Worm (Caenorhabditis elegans) whole organism, late embryonic: Measurements from ENCODE around the gene copz-1.

Experiments used
- T23F11.4 ChIP-seq: fragments of 200-800 bp; sonication (Bioruptor generic); optimal IDR thresholded peaks from 2 replicates; lab custom pipeline; 2018; ENCODE audit warnings: mild to moderate bottlenecking, missing genetic modification characterization, missing compliant biosample characterization
- Y22D7AL.16 ChIP-seq: sonication (generic microtip); optimal IDR thresholded peaks from 2 replicates; lab custom pipeline; 2016; ENCODE audit warnings: missing genetic modification characterization, missing compliant biosample characterization
- ahr-1 ChIP-seq: sonication (generic microtip); optimal IDR thresholded peaks from 2 replicates; lab custom pipeline; 2016; ENCODE audit warnings: missing genetic modification characterization, missing compliant biosample characterization
- ama-1 ChIP-seq: fragments of 150-350 bp; optimal IDR thresholded peaks from 2 replicates; lab custom pipeline; 2014
- ceh-19 ChIP-seq: fragments of 200-800 bp; sonication (Bioruptor generic); optimal IDR thresholded peaks from 2 replicates; lab custom pipeline; 2018; ENCODE audit warnings: mild to moderate bottlenecking, missing genetic modification characterization, missing compliant biosample characterization
- ceh-22 ChIP-seq: sonication (generic microtip); optimal IDR thresholded peaks from 2 replicates; lab custom pipeline; 2017; ENCODE audit warnings: missing biosample characterization, missing genetic modification characterization
- ceh-30 ChIP-seq: fragments of 150-350 bp; optimal IDR thresholded peaks from 2 replicates; lab custom pipeline; 2014; ENCODE audit warnings: missing biosample characterization, missing genetic modification characterization
- ceh-34 ChIP-seq: sonication (generic microtip); optimal IDR thresholded peaks from 2 replicates; lab custom pipeline; 2016; ENCODE audit warnings: mild to moderate bottlenecking, missing genetic modification characterization, missing compliant biosample characterization
- ceh-48 ChIP-seq: sonication (generic microtip); optimal IDR thresholded peaks from 2 replicates; lab custom pipeline; 2016; ENCODE audit warnings: missing genetic modification characterization, inconsistent platforms, missing compliant biosample characterization
- che-1 ChIP-seq: sonication (generic microtip); optimal IDR thresholded peaks from 2 replicates; lab custom pipeline; 2016; ENCODE audit warnings: mild to moderate bottlenecking, missing genetic modification characterization, missing compliant biosample characterization
- elt-2 ChIP-seq: sonication (generic microtip); optimal IDR thresholded peaks from 2 replicates; lab custom pipeline; 2016; ENCODE audit warnings: missing genetic modification reagents, missing genetic modification characterization, missing compliant biosample characterization
- elt-4 ChIP-seq: sonication (generic microtip); optimal IDR thresholded peaks from 2 replicates; lab custom pipeline; 2016; ENCODE audit warnings: missing genetic modification characterization, missing compliant biosample characterization
- ets-4 ChIP-seq: sonication (generic microtip); optimal IDR thresholded peaks from 2 replicates; lab custom pipeline; 2016; ENCODE audit warnings: missing genetic modification characterization, missing compliant biosample characterization
- eyg-1 ChIP-seq: sonication (generic microtip); optimal IDR thresholded peaks from 2 replicates; lab custom pipeline; 2016; ENCODE audit warnings: missing genotype, missing genetic modification characterization, missing compliant biosample characterization
- fkh-10 ChIP-seq: fragments of 150-350 bp; optimal IDR thresholded peaks from 2 replicates; lab custom pipeline; 2014; ENCODE audit warnings: missing biosample characterization, missing genetic modification reagents, missing genetic modification characterization
- gmeb-2 ChIP-seq: sonication (generic microtip); optimal IDR thresholded peaks from 2 replicates; lab custom pipeline; 2016; ENCODE audit warnings: missing genetic modification characterization, inconsistent platforms, missing compliant biosample characterization
- hlh-13 ChIP-seq: fragments of 200-800 bp; sonication (Bioruptor generic); optimal IDR thresholded peaks from 2 replicates; lab custom pipeline; 2018; ENCODE audit warnings: mild to moderate bottlenecking, missing genetic modification characterization, missing compliant biosample characterization
- hlh-15 ChIP-seq: sonication (generic microtip); optimal IDR thresholded peaks from 2 replicates; lab custom pipeline; 2016; ENCODE audit warnings: missing genetic modification characterization, missing compliant biosample characterization
- hlh-6 ChIP-seq: sonication (generic microtip); optimal IDR thresholded peaks from 2 replicates; lab custom pipeline; 2016; ENCODE audit warnings: missing genotype, missing genetic modification characterization, missing compliant biosample characterization
- lim-6 ChIP-seq: sonication (generic microtip); optimal IDR thresholded peaks from 2 replicates; lab custom pipeline; 2016; ENCODE audit warnings: missing genetic modification characterization, missing compliant biosample characterization
- madf-2 ChIP-seq: sonication (generic microtip); optimal IDR thresholded peaks from 2 replicates; lab custom pipeline; 2017; ENCODE audit warnings: missing genetic modification characterization, missing compliant biosample characterization
- nhr-11 ChIP-seq: fragments of 150-350 bp; optimal IDR thresholded peaks from 2 replicates; lab custom pipeline; 2014; ENCODE audit warnings: missing biosample characterization, missing genetic modification characterization
- nhr-232 ChIP-seq: sonication (generic microtip); optimal IDR thresholded peaks from 2 replicates; lab custom pipeline; 2016; ENCODE audit warnings: missing genetic modification characterization, missing compliant biosample characterization
- odd-2 ChIP-seq: sonication (generic microtip); optimal IDR thresholded peaks from 2 replicates; lab custom pipeline; 2017; ENCODE audit warnings: antibody characterized with exemption, mild to moderate bottlenecking, missing genetic modification characterization, missing compliant biosample characterization
- pag-3 ChIP-seq: sonication (generic microtip); optimal IDR thresholded peaks from 2 replicates; lab custom pipeline; 2016; ENCODE audit warnings: missing compliant biosample characterization, missing genetic modification characterization, borderline replicate concordance
- pat-9 ChIP-seq: fragments of 200-800 bp; sonication (Bioruptor generic); optimal IDR thresholded peaks from 2 replicates; lab custom pipeline; 2018; ENCODE audit warnings: mild to moderate bottlenecking, missing genetic modification characterization, moderate library complexity, missing compliant biosample characterization
- pax-1 ChIP-seq: fragments of 150-350 bp; optimal IDR thresholded peaks from 2 replicates; lab custom pipeline; 2014; ENCODE audit warnings: missing biosample characterization, missing genetic modification characterization
- pha-2 ChIP-seq: sonication (generic microtip); optimal IDR thresholded peaks from 2 replicates; lab custom pipeline; 2017; ENCODE audit warnings: mild to moderate bottlenecking, missing genetic modification characterization, missing compliant biosample characterization
- pha-4 ChIP-seq: fragments of 150-350 bp; optimal IDR thresholded peaks from 2 replicates; lab custom pipeline; 2018; ENCODE audit warnings: missing biosample characterization, missing genetic modification reagents, missing genetic modification characterization
- pros-1 ChIP-seq: fragments of 150-350 bp; optimal IDR thresholded peaks from 2 replicates; lab custom pipeline; 2014; ENCODE audit warnings: missing biosample characterization, missing genetic modification reagents, missing genetic modification characterization
- ref-2 ChIP-seq: sonication (generic microtip); optimal IDR thresholded peaks from 2 replicates; lab custom pipeline; 2016; ENCODE audit warnings: missing genetic modification characterization, missing compliant biosample characterization
- sox-2 ChIP-seq: fragments of 200-800 bp; sonication (Bioruptor generic); IDR thresholded peaks from 2 replicates; pipeline ENCODE4 v1.3.6; 2022; ENCODE audit warnings: missing genetic modification reagents, missing genetic modification characterization, missing compliant biosample characterization
- sox-4 ChIP-seq: sonication (generic microtip); optimal IDR thresholded peaks from 2 replicates; lab custom pipeline; 2017; ENCODE audit warnings: mild to moderate bottlenecking, missing genetic modification characterization, inconsistent platforms, missing compliant biosample characterization
- syd-9 ChIP-seq: sonication (generic microtip); optimal IDR thresholded peaks from 2 replicates; lab custom pipeline; 2016; ENCODE audit warnings: mild to moderate bottlenecking, missing genetic modification characterization, moderate library complexity, missing compliant biosample characterization
- tbx-2 ChIP-seq: sonication (generic microtip); optimal IDR thresholded peaks from 2 replicates; lab custom pipeline; 2016; ENCODE audit warnings: missing genetic modification characterization, missing compliant biosample characterization
- unc-3 ChIP-seq, 2 experiments: fragments of 200-800 bp in 1 of 2; sonication (Bioruptor generic) in 1 of 2; sonication (generic microtip) in 1 of 2; conservative IDR thresholded peaks in 1 of 2; optimal IDR thresholded peaks in 1 of 2; 2 replicates each; pipeline versions ENCODE4 v1.3.6 to Lab custom; 2016 to 2022; ENCODE audit warnings: missing compliant biosample characterization in 2 of 2, missing genetic modification characterization in 2 of 2, missing genetic modification reagents in 1 of 2
- unc-42 ChIP-seq: sonication (generic microtip); optimal IDR thresholded peaks from 2 replicates; lab custom pipeline; 2016; ENCODE audit warnings: missing genotype, missing genetic modification characterization, missing compliant biosample characterization
- unc-55 ChIP-seq: sonication (generic microtip); optimal IDR thresholded peaks from 2 replicates; lab custom pipeline; 2017; ENCODE audit warnings: missing biosample characterization, missing genetic modification reagents, missing genetic modification characterization

copz-1 gene

ce11 chrII:10868670-10869246 lies 3.9 kb upstream of the copz-1 start, which contains the start of the genes gmps-1 and cap-2 (continued):
- TF ChIP-seq madf-2: no peak

ce11 chrII:10870698-10871097 lies 2.0 kb upstream of the copz-1 start:
- TF ChIP-seq ceh-22 (tag; lab: Kevin White, UChicago) (no peak), nhr-11 (tag; lab: Kevin White, UChicago) (no peak), pha-4 (tag; lab: Kevin White, UChicago) (no peak), gmeb-2 (tag; lab: Kevin White, UChicago) (no peak), odd-2 (tag; lab: Kevin White, UChicago) (no peak), nhr-232 (tag; lab: Kevin White, UChicago) (no peak), syd-9 (tag; lab: Kevin White, UChicago) (no peak), ceh-34 (no peak), pat-9 (no peak), hlh-13 (GFP tag; lab: Kevin White, UChicago) (no peak), ahr-1 (tag; lab: Kevin White, UChicago) (no peak), ceh-48 (tag; lab: Kevin White, UChicago) (no peak), ets-4 (no peak), ama-1 (no peak)

ce11 chrII:10873631-10874030 lies 952 bp downstream of the copz-1 start, which contains the start of gene orc-2:
TSS of gene orc-2 (plus strand) at chrII:10873931.
- TF ChIP-seq odd-2 (tag; lab: Kevin White, UChicago) (no peak), unc-42 (tag; lab: Kevin White, UChicago) (no peak), pag-3 (tag; lab: Kevin White, UChicago) (no peak), sox-2 (GFP tag; lab: Robert Waterston, UW) (no peak), lim-6 (no peak), pros-1 (tag; lab: Kevin White, UChicago) (no peak), pat-9 (no peak), tbx-2 (no peak), sox-4 (tag; lab: Kevin White, UChicago) (no peak), hlh-15 (tag; lab: Kevin White, UChicago) (no peak)

ce11 chrII:10880625-10881024 lies 7.9 kb downstream of the copz-1 start, which contains the start of gene lurp-1:
TSS of gene lurp-1 (plus strand) at chrII:10880925.
- TF ChIP-seq odd-2 (tag; lab: Kevin White, UChicago) (no peak), fkh-10 (GFP tag; lab: Kevin White, UChicago) (no peak), pha-2 (tag; lab: Kevin White, UChicago) (no peak), pros-1 (tag; lab: Kevin White, UChicago) (no peak), Y22D7AL.16 (tag; lab: Kevin White, UChicago) (no peak), T23F11.4 (GFP tag; lab: Kevin White, UChicago) (no peak)

- TF ChIP-seq eyg-1 (no peak), sox-4 (tag; lab: Kevin White, UChicago) (no peak), pax-1 (tag; lab: Kevin White, UChicago) (no peak), pha-4 (tag; lab: Kevin White, UChicago) (no peak), elt-4 (no peak), ceh-30 (tag; lab: Kevin White, UChicago) (no peak), ets-4 (no peak), hlh-6 (no peak), ceh-19 (no peak), unc-55 (GFP tag; lab: Kevin White, UChicago) (no peak), sox-2 (GFP tag; lab: Robert Waterston, UW) (no peak), ceh-34 (no peak), ref-2 (tag; lab: Kevin White, UChicago) (no peak), elt-2 (tag; lab: Kevin White, UChicago) (no peak), ceh-22 (tag; lab: Kevin White, UChicago) (no peak), pat-9 (no peak), che-1 (tag; lab: Kevin White, UChicago) (no peak), unc-3 (GFP tag; conservative IDR thresholded peaks at IDR 0.05; lab: Robert Waterston, UW) (no peak), unc-3 (tag; optimal IDR thresholded peaks at IDR 0.05; lab: Kevin White, UChicago) (no peak)
Observed at ce11 chrII:10884396-10884795, 11.7 kb downstream of the copz-1 start, which contains the start of gene egg-3. TSS of gene egg-3 (minus strand) at chrII:10884441.
